Worm (Caenorhabditis elegans) whole organism, L2 larva: ENCODE measurements around the gene EGAP2.1.

Source experiments
- C34F6.9 ChIP-seq: fragments of 150-350 bp; optimal IDR thresholded peaks from 2 replicates; lab custom pipeline; 2014; ENCODE audit warnings: missing biosample characterization, missing genetic modification characterization
- F13H6.1 ChIP-seq: sonication (generic microtip); optimal IDR thresholded peaks from 2 replicates; lab custom pipeline; 2016; ENCODE audit warnings: missing genetic modification characterization, missing compliant biosample characterization
- R02D3.7 ChIP-seq: fragments of 150-350 bp; optimal IDR thresholded peaks from 2 replicates; lab custom pipeline; 2014; ENCODE audit warnings: missing biosample characterization, missing genetic modification characterization
- Y55F3AM.14 ChIP-seq: fragments of 200-800 bp; sonication (Bioruptor generic); optimal IDR thresholded peaks from 2 replicates; lab custom pipeline; 2018; ENCODE audit warnings: mild to moderate bottlenecking, missing genetic modification characterization, missing compliant biosample characterization
- ZK546.5 ChIP-seq: sonication (generic microtip); optimal IDR thresholded peaks from 2 replicates; lab custom pipeline; 2017; ENCODE audit warnings: missing biosample characterization, missing genetic modification characterization
- alr-1 ChIP-seq: fragments of 150-350 bp; optimal IDR thresholded peaks from 2 replicates; lab custom pipeline; 2014; ENCODE audit warnings: missing biosample characterization, missing genetic modification characterization
- aly-2 ChIP-seq: fragments of 150-350 bp; optimal IDR thresholded peaks from 2 replicates; lab custom pipeline; 2014; ENCODE audit warnings: missing biosample characterization, missing genetic modification characterization
- ama-1 ChIP-seq: fragments of 150-350 bp; optimal IDR thresholded peaks from 2 replicates; lab custom pipeline; 2018; ENCODE audit warnings: inconsistent platforms
- blmp-1 ChIP-seq: sonication (generic microtip); optimal IDR thresholded peaks from 2 replicates; lab custom pipeline; 2017; ENCODE audit warnings: missing genetic modification characterization, mild to moderate bottlenecking, missing compliant biosample characterization, antibody characterized with exemption, moderate library complexity; ENCODE audit not compliant: insufficient read depth
- ceh-16 ChIP-seq: fragments of 150-350 bp; optimal IDR thresholded peaks from 2 replicates; lab custom pipeline; 2014; ENCODE audit warnings: missing biosample characterization, missing genetic modification characterization
- ceh-82 ChIP-seq: fragments of 150-350 bp; optimal IDR thresholded peaks from 2 replicates; lab custom pipeline; 2014; ENCODE audit warnings: missing biosample characterization, missing genetic modification characterization
- crh-2 ChIP-seq: sonication (generic microtip); optimal IDR thresholded peaks from 2 replicates; lab custom pipeline; 2017; ENCODE audit warnings: missing biosample characterization, missing genetic modification characterization
- dmd-4 ChIP-seq: sonication (generic microtip); optimal IDR thresholded peaks from 2 replicates; lab custom pipeline; 2017; ENCODE audit warnings: missing biosample characterization, missing genetic modification characterization
- egl-27 ChIP-seq: sonication (generic microtip); optimal IDR thresholded peaks from 3 replicates; lab custom pipeline; 2017; ENCODE audit warnings: missing biosample characterization, missing genetic modification reagents, missing genetic modification characterization
- elt-1 ChIP-seq: fragments of 150-350 bp; optimal IDR thresholded peaks from 2 replicates; lab custom pipeline; 2014; ENCODE audit warnings: missing biosample characterization, missing genetic modification characterization
- elt-3 ChIP-seq: sonication (generic microtip); optimal IDR thresholded peaks from 2 replicates; lab custom pipeline; 2017; ENCODE audit warnings: missing biosample characterization, missing genetic modification characterization
- fos-1 ChIP-seq: fragments of 150-350 bp; optimal IDR thresholded peaks from 2 replicates; lab custom pipeline; 2014; ENCODE audit warnings: missing biosample characterization, missing genetic modification characterization
- gmeb-1 ChIP-seq: fragments of 150-350 bp; optimal IDR thresholded peaks from 2 replicates; lab custom pipeline; 2014; ENCODE audit warnings: missing biosample characterization, missing genetic modification characterization
- lin-11 ChIP-seq: fragments of 150-350 bp; sonication (generic microtip); optimal IDR thresholded peaks from 2 replicates; lab custom pipeline; 2014; ENCODE audit warnings: missing biosample characterization, missing genetic modification characterization, inconsistent platforms, mixed read lengths
- lin-13 ChIP-seq: fragments of 150-350 bp; optimal IDR thresholded peaks from 2 replicates; lab custom pipeline; 2014; ENCODE audit warnings: missing biosample characterization, missing genetic modification reagents, missing genetic modification characterization
- lin-39 ChIP-seq: fragments of 150-350 bp; optimal IDR thresholded peaks from 2 replicates; lab custom pipeline; 2014; ENCODE audit warnings: missing biosample characterization, missing genetic modification reagents, missing genetic modification characterization
- lsy-2 ChIP-seq, 2 experiments: fragments of 150-350 bp in 1 of 2; sonication (generic microtip) in 1 of 2; optimal IDR thresholded peaks; 2 replicates each; lab custom pipeline; 2014 to 2017; ENCODE audit warnings: missing biosample characterization in 2 of 2, missing genetic modification characterization in 2 of 2
- mab-5 ChIP-seq: fragments of 150-350 bp; optimal IDR thresholded peaks from 2 replicates; lab custom pipeline; 2014; ENCODE audit warnings: missing biosample characterization, missing genetic modification characterization
- mbf-1 ChIP-seq: sonication (generic microtip); optimal IDR thresholded peaks from 2 replicates; lab custom pipeline; 2017; ENCODE audit warnings: missing biosample characterization, missing genetic modification characterization
- mdl-1 ChIP-seq, 2 experiments: fragments of 150-350 bp in 1 of 2; sonication (generic microtip) in 1 of 2; optimal IDR thresholded peaks; 2 replicates each; lab custom pipeline; 2017; ENCODE audit warnings: missing biosample characterization in 2 of 2, missing genetic modification characterization in 2 of 2
- nhr-10 ChIP-seq: sonication (generic microtip); optimal IDR thresholded peaks from 2 replicates; lab custom pipeline; 2017; ENCODE audit warnings: missing biosample characterization, missing genetic modification characterization
- nhr-11 ChIP-seq: fragments of 150-350 bp; optimal IDR thresholded peaks from 2 replicates; lab custom pipeline; 2014; ENCODE audit warnings: missing biosample characterization, missing genetic modification characterization
- nhr-12 ChIP-seq: fragments of 150-350 bp; optimal IDR thresholded peaks from 2 replicates; lab custom pipeline; 2014; ENCODE audit warnings: missing biosample characterization, missing genetic modification characterization
- nhr-129 ChIP-seq: fragments of 150-350 bp; optimal IDR thresholded peaks from 2 replicates; lab custom pipeline; 2014; ENCODE audit warnings: missing biosample characterization, missing genetic modification characterization
- nhr-21 ChIP-seq: fragments of 150-350 bp; optimal IDR thresholded peaks from 2 replicates; lab custom pipeline; 2014; ENCODE audit warnings: missing biosample characterization, missing genetic modification characterization
- nhr-23 ChIP-seq: fragments of 150-350 bp; optimal IDR thresholded peaks from 2 replicates; lab custom pipeline; 2014; ENCODE audit warnings: missing biosample characterization, missing genetic modification reagents, missing genetic modification characterization
- nhr-237 ChIP-seq: fragments of 150-350 bp; optimal IDR thresholded peaks from 2 replicates; lab custom pipeline; 2014; ENCODE audit warnings: missing biosample characterization, missing genetic modification characterization
- nhr-25 ChIP-seq: fragments of 150-350 bp; sonication (generic microtip); optimal IDR thresholded peaks from 3 replicates; lab custom pipeline; 2014; ENCODE audit warnings: missing biosample characterization, missing genetic modification characterization
- nhr-6 ChIP-seq: fragments of 150-350 bp; optimal IDR thresholded peaks from 2 replicates; lab custom pipeline; 2014; ENCODE audit warnings: missing biosample characterization, missing genetic modification characterization
- nhr-77 ChIP-seq: fragments of 150-350 bp; optimal IDR thresholded peaks from 2 replicates; lab custom pipeline; 2014; ENCODE audit warnings: missing biosample characterization, missing genetic modification characterization
- peb-1 ChIP-seq: fragments of 150-350 bp; optimal IDR thresholded peaks from 2 replicates; lab custom pipeline; 2014; ENCODE audit warnings: missing biosample characterization, missing genetic modification characterization
- sem-4 ChIP-seq: fragments of 150-350 bp; optimal IDR thresholded peaks from 2 replicates; lab custom pipeline; 2014; ENCODE audit warnings: missing biosample characterization, missing genetic modification reagents, missing genetic modification characterization
- skn-1 ChIP-seq: sonication (generic microtip); optimal IDR thresholded peaks from 2 replicates; lab custom pipeline; 2017; ENCODE audit warnings: missing biosample characterization, missing genetic modification characterization
- sma-3 ChIP-seq: sonication (generic microtip); optimal IDR thresholded peaks from 2 replicates; lab custom pipeline; 2016; ENCODE audit warnings: missing genetic modification reagents, missing genetic modification characterization, missing compliant biosample characterization
- sma-9 ChIP-seq, 2 experiments: fragments of 150-350 bp in 1 of 2; sonication (generic microtip) in 1 of 2; optimal IDR thresholded peaks; 2 replicates each; lab custom pipeline; 2014 to 2016; ENCODE audit warnings: missing genetic modification characterization in 2 of 2, mild to moderate bottlenecking in 1 of 2, missing biosample characterization in 1 of 2, missing compliant biosample characterization in 1 of 2, missing genetic modification reagents in 1 of 2, moderate library complexity in 1 of 2
- snpc-4 ChIP-seq: fragments of 150-350 bp; optimal IDR thresholded peaks from 2 replicates; lab custom pipeline; 2014; ENCODE audit warnings: missing biosample characterization, missing genetic modification characterization
- unc-39 ChIP-seq: fragments of 150-350 bp; optimal IDR thresholded peaks from 2 replicates; lab custom pipeline; 2014; ENCODE audit warnings: missing biosample characterization, missing genetic modification characterization
- unc-55 ChIP-seq: fragments of 150-350 bp; sonication (generic microtip); optimal IDR thresholded peaks from 3 replicates; lab custom pipeline; 2014; ENCODE audit warnings: missing biosample characterization, missing genetic modification reagents, missing genetic modification characterization
- unc-62 ChIP-seq: fragments of 150-350 bp; optimal IDR thresholded peaks from 2 replicates; lab custom pipeline; 2014; ENCODE audit warnings: missing biosample characterization, missing genetic modification reagents, missing genetic modification characterization
- zag-1 ChIP-seq: fragments of 150-350 bp; optimal IDR thresholded peaks from 2 replicates; lab custom pipeline; 2014; ENCODE audit warnings: missing biosample characterization, missing genetic modification characterization
- ztf-1 ChIP-seq: fragments of 200-800 bp; sonication (Bioruptor generic); conservative IDR thresholded peaks from 2 replicates; pipeline ENCODE4 v1.3.6; 2022; ENCODE audit warnings: missing genetic modification characterization, missing compliant biosample characterization
- ztf-11 ChIP-seq: sonication (generic microtip); optimal IDR thresholded peaks from 2 replicates; lab custom pipeline; 2017; ENCODE audit warnings: missing biosample characterization, missing genetic modification characterization
- ztf-4 ChIP-seq: fragments of 150-350 bp; optimal IDR thresholded peaks from 2 replicates; lab custom pipeline; 2014; ENCODE audit warnings: missing biosample characterization, missing genetic modification characterization

Gene EGAP2.1

ce11 chrII:5182451-5182850 is 48.8 kb upstream of the EGAP2.1 start:
- TF ChIP-seq ztf-1 (GFP tag; lab: Robert Waterston, UW) (no peak), egl-27 (tag; lab: Kevin White, UChicago) (no peak), lsy-2 (tag; optimal IDR thresholded peaks at IDR 0.05; lab: Kevin White, UChicago) (peak in 1 of 2 experiments; percentile 74), nhr-237 (tag; lab: Kevin White, UChicago) (no peak), fos-1 (tag; lab: Kevin White, UChicago) (peak; percentile 76), mbf-1 (tag; lab: Kevin White, UChicago) (no peak), nhr-23 (tag; lab: Kevin White, UChicago) (no peak), nhr-12 (tag; lab: Kevin White, UChicago) (no peak), ceh-82 (no peak), mab-5 (tag; lab: Kevin White, UChicago) (no peak), nhr-129 (peak; percentile 88), Y55F3AM.14 (GFP tag; lab: Kevin White, UChicago) (no peak), sma-9 (GFP tag; optimal IDR thresholded peaks at IDR 0.05; lab: Kevin White, UChicago) (peak; percentile 81), sma-9 (tag; optimal IDR thresholded peaks at IDR 0.05; lab: Kevin White, UChicago) (no peak), lin-11 (tag; lab: Kevin White, UChicago) (no peak), sma-3 (GFP tag; lab: Kevin White, UChicago) (peak; percentile 47), zag-1 (peak; percentile 41), elt-3 (tag; lab: Kevin White, UChicago) (no peak), nhr-21 (tag; lab: Kevin White, UChicago) (peak; percentile 62), F13H6.1 (tag; lab: Kevin White, UChicago) (peak; percentile 70), nhr-77 (no peak), ztf-4 (no peak), skn-1 (tag; lab: Kevin White, UChicago) (no peak), ZK546.5 (tag; lab: Kevin White, UChicago) (no peak), snpc-4 (tag; lab: Kevin White, UChicago) (no peak), dmd-4 (tag; lab: Kevin White, UChicago) (no peak), mdl-1 (tag; optimal IDR thresholded peaks at IDR 0.05; lab: Kevin White, UChicago) (peak in 1 of 2 experiments; percentile 45), blmp-1 (tag; lab: Kevin White, UChicago) (peak; percentile 81), crh-2 (no peak), unc-55 (GFP tag; lab: Kevin White, UChicago) (no peak), aly-2 (no peak), nhr-25 (tag; lab: Kevin White, UChicago) (peak; percentile 56), ceh-16 (tag; lab: Kevin White, UChicago) (no peak), sem-4 (tag; lab: Kevin White, UChicago) (peak; percentile 44), gmeb-1 (peak; percentile 66), R02D3.7 (no peak), ama-1 (no peak), nhr-10 (tag; lab: Kevin White, UChicago) (no peak), alr-1 (tag; lab: Kevin White, UChicago) (no peak), ztf-11 (tag; lab: Kevin White, UChicago) (no peak), unc-39 (no peak), nhr-6 (tag; lab: Kevin White, UChicago) (no peak), peb-1 (tag; lab: Kevin White, UChicago) (no peak), C34F6.9 (tag; lab: Kevin White, UChicago) (peak; percentile 67), lin-13 (GFP tag; lab: Kevin White, UChicago) (peak; percentile 44), lin-39 (tag; lab: Kevin White, UChicago) (no peak), elt-1 (tag; lab: Kevin White, UChicago) (no peak), nhr-11 (tag; lab: Kevin White, UChicago) (no peak), unc-62 (GFP tag; lab: Kevin White, UChicago) (no peak)
